Fruit fly (Drosophila melanogaster): ENCODE data around the gene CG10175.

- no peak for TF ChIP-seq Sox102F (GFP tag; optimal IDR thresholded peaks at IDR 0.05)
- TF ChIP-seq CG2129 (GFP tag; IDR thresholded peaks at IDR 0.05; ENCODE audit: partially characterized antibody) = no peak
- TF ChIP-seq sr (GFP tag; IDR thresholded peaks at IDR 0.05) = no peak
- no peak for TF ChIP-seq Ravus (GFP tag; IDR thresholded peaks at IDR 0.05)
- TF ChIP-seq CG5180 (GFP tag; optimal IDR thresholded peaks at IDR 0.05) = no peak
- TF ChIP-seq fd64A (GFP tag; optimal IDR thresholded peaks at IDR 0.05) = no peak
- no peak for TF ChIP-seq CG34422 (GFP tag; IDR thresholded peaks at IDR 0.05)
- no peak for TF ChIP-seq CG12104 (GFP tag; optimal IDR thresholded peaks at IDR 0.05)
- no peak for TF ChIP-seq h (optimal IDR thresholded peaks at IDR 0.05)
Observed at dm6 chr3R:23487201-23487600, 43.6 kb downstream of the CG10175 start, which contains the start of gene Ir94h.
